Worm (Caenorhabditis elegans) whole organism, L4 larva: ENCODE measurements around the gene K02F3.9.

ENCODE experiments used
- F26F4.8 ChIP-seq: fragments of 200-800 bp; sonication (Bioruptor generic); conservative IDR thresholded peaks from 2 replicates; pipeline ENCODE4 v1.3.6; 2022; ENCODE audit warnings: missing genetic modification characterization, missing compliant biosample characterization
- F37D6.2 ChIP-seq: sonication (generic microtip); optimal IDR thresholded peaks from 2 replicates; lab custom pipeline; 2016; ENCODE audit warnings: mild to moderate bottlenecking, missing genetic modification characterization, missing compliant biosample characterization
- aly-2 ChIP-seq: sonication (generic microtip); optimal IDR thresholded peaks from 2 replicates; lab custom pipeline; 2018; ENCODE audit warnings: missing biosample characterization, missing genetic modification characterization
- duxl-1 ChIP-seq: sonication (generic microtip); optimal IDR thresholded peaks from 2 replicates; lab custom pipeline; 2016; ENCODE audit warnings: mild to moderate bottlenecking, missing genetic modification characterization, moderate library complexity, missing compliant biosample characterization; ENCODE audit not compliant: poor library complexity
- egl-27 ChIP-seq: sonication (generic microtip); optimal IDR thresholded peaks from 3 replicates; lab custom pipeline; 2017; ENCODE audit warnings: missing biosample characterization, missing genetic modification reagents, missing genetic modification characterization
- fos-1 ChIP-seq: fragments of 150-350 bp; optimal IDR thresholded peaks from 2 replicates; lab custom pipeline; 2014; ENCODE audit warnings: missing biosample characterization, missing genetic modification characterization
- gei-8 ChIP-seq: fragments of 200-800 bp; sonication (Bioruptor generic); optimal IDR thresholded peaks from 2 replicates; lab custom pipeline; 2018; ENCODE audit warnings: mild to moderate bottlenecking, missing genetic modification characterization, missing compliant biosample characterization
- jun-1 ChIP-seq: fragments of 150-350 bp; optimal IDR thresholded peaks from 2 replicates; lab custom pipeline; 2014; ENCODE audit warnings: missing biosample characterization, missing genetic modification reagents, missing genetic modification characterization
- lin-13 ChIP-seq: fragments of 150-350 bp; optimal IDR thresholded peaks from 2 replicates; lab custom pipeline; 2014; ENCODE audit warnings: missing biosample characterization, missing genetic modification reagents, missing genetic modification characterization
- lin-39 ChIP-seq: fragments of 150-350 bp; optimal IDR thresholded peaks from 2 replicates; lab custom pipeline; 2014; ENCODE audit warnings: missing biosample characterization, missing genetic modification reagents, missing genetic modification characterization
- madf-9 ChIP-seq: fragments of 200-800 bp; sonication (Bioruptor generic); conservative IDR thresholded peaks from 2 replicates; pipeline ENCODE4 v1.3.6; 2022; ENCODE audit warnings: missing genetic modification reagents, missing genetic modification characterization, missing compliant biosample characterization
- nhr-76 ChIP-seq: fragments of 150-350 bp; optimal IDR thresholded peaks from 2 replicates; lab custom pipeline; 2014; ENCODE audit warnings: missing biosample characterization, missing genetic modification characterization
- unc-62 ChIP-seq, 3 experiments: fragments of 150-350 bp in 1 of 3; sonication (generic microtip); optimal IDR thresholded peaks in 2 of 3; peaks in 1 of 3; 1 replicate in 1 of 3; 2 replicates in 2 of 3; lab custom pipeline; 2014 to 2017; ENCODE audit warnings: missing biosample characterization in 3 of 3, missing genetic modification characterization in 3 of 3, missing genetic modification reagents in 3 of 3, missing genotype in 1 of 3

ce11 chrIII:822546-823272, 18.5 kb downstream of the K02F3.9 start, which contains the start of gene clec-149:
- no peak for TF ChIP-seq gei-8 (GFP tag; lab: Kevin White, UChicago)
- TF ChIP-seq fos-1 (tag; lab: Kevin White, UChicago), result no peak
- no peak for TF ChIP-seq duxl-1 (tag; lab: Kevin White, UChicago)
- TF ChIP-seq aly-2, result no peak
- TF ChIP-seq nhr-76, result no peak
- no peak for TF ChIP-seq F37D6.2 (tag; lab: Kevin White, UChicago)
- TF ChIP-seq lin-13 (GFP tag; lab: Kevin White, UChicago), result no peak
- no peak for TF ChIP-seq jun-1 (tag; lab: Kevin White, UChicago)
- no peak for TF ChIP-seq unc-62 (GFP tag; optimal IDR thresholded peaks at IDR 0.05 in 1 of 2; lab: Kevin White, UChicago)
- no peak for TF ChIP-seq unc-62 (tag; optimal IDR thresholded peaks at IDR 0.05; lab: Kevin White, UChicago)
- TF ChIP-seq F26F4.8 (GFP tag; lab: Robert Waterston, UW), result no peak
- TF ChIP-seq egl-27 (tag; lab: Kevin White, UChicago), result no peak
- no peak for TF ChIP-seq madf-9
- TF ChIP-seq lin-39, result no peak
